Worm (Caenorhabditis elegans) whole organism, mixed stage, embryonic: ENCODE results near the gene str-176.

Experiments used
- M03D4.4 ChIP-seq: sonication (generic microtip); optimal IDR thresholded peaks from 2 replicates; lab custom pipeline; 2017; ENCODE audit warnings: mild to moderate bottlenecking, missing genetic modification characterization, missing compliant biosample characterization
- bed-3 ChIP-seq: fragments of 200-800 bp; sonication (Bioruptor generic); optimal IDR thresholded peaks from 3 replicates; lab custom pipeline; 2018; ENCODE audit warnings: mild to moderate bottlenecking, missing genetic modification characterization, moderate library complexity, missing compliant biosample characterization
- blmp-1 ChIP-seq: fragments of 150-350 bp; optimal IDR thresholded peaks from 2 replicates; lab custom pipeline; 2014; ENCODE audit warnings: missing biosample characterization, missing genetic modification characterization
- ceh-83 ChIP-seq: fragments of 200-800 bp; sonication (Bioruptor generic); optimal IDR thresholded peaks from 2 replicates; lab custom pipeline; 2018; ENCODE audit warnings: mild to moderate bottlenecking, missing genetic modification characterization, missing compliant biosample characterization
- ces-1 ChIP-seq: fragments of 150-350 bp; optimal IDR thresholded peaks from 2 replicates; lab custom pipeline; 2014; ENCODE audit warnings: missing biosample characterization, missing genetic modification reagents, missing genetic modification characterization
- cnd-1 ChIP-seq: fragments of 200-800 bp; sonication (Bioruptor generic); optimal IDR thresholded peaks from 2 replicates; lab custom pipeline; 2018; ENCODE audit warnings: mild to moderate bottlenecking, missing genetic modification characterization, missing compliant biosample characterization
- drap-1 ChIP-seq: fragments of 200-800 bp; sonication (Bioruptor generic); optimal IDR thresholded peaks from 3 replicates; lab custom pipeline; 2018; ENCODE audit warnings: mild to moderate bottlenecking, missing genetic modification characterization, missing compliant biosample characterization
- elt-1 ChIP-seq: sonication (generic microtip); optimal IDR thresholded peaks from 2 replicates; lab custom pipeline; 2017; ENCODE audit warnings: missing genetic modification characterization, mild to moderate bottlenecking, missing compliant biosample characterization, antibody characterized with exemption, moderate library complexity, borderline replicate concordance; ENCODE audit not compliant: insufficient read depth
- flh-1 ChIP-seq: fragments of 200-800 bp; sonication (Bioruptor generic); optimal IDR thresholded peaks from 2 replicates; lab custom pipeline; 2018; ENCODE audit warnings: mild to moderate bottlenecking, missing genetic modification characterization, moderate library complexity, missing compliant biosample characterization
- hlh-1 ChIP-seq: fragments of 150-350 bp; optimal IDR thresholded peaks from 2 replicates; lab custom pipeline; 2014; ENCODE audit warnings: missing biosample characterization, missing genetic modification reagents, missing genetic modification characterization
- lin-13 ChIP-seq: fragments of 150-350 bp; optimal IDR thresholded peaks from 2 replicates; lab custom pipeline; 2014; ENCODE audit warnings: missing biosample characterization, missing genetic modification characterization
- lin-32 ChIP-seq: fragments of 200-800 bp; sonication (Bioruptor generic); optimal IDR thresholded peaks from 2 replicates; lab custom pipeline; 2018; ENCODE audit warnings: mild to moderate bottlenecking, missing genetic modification characterization, missing compliant biosample characterization
- lsy-2 ChIP-seq: fragments of 150-350 bp; optimal IDR thresholded peaks from 2 replicates; lab custom pipeline; 2014; ENCODE audit warnings: missing biosample characterization, missing genetic modification characterization
- mab-5 ChIP-seq: fragments of 150-350 bp; optimal IDR thresholded peaks from 2 replicates; lab custom pipeline; 2014; ENCODE audit warnings: missing biosample characterization, missing genetic modification characterization
- mep-1 ChIP-seq: fragments of 150-350 bp; optimal IDR thresholded peaks from 2 replicates; lab custom pipeline; 2017; ENCODE audit warnings: missing biosample characterization, missing genetic modification reagents, missing genetic modification characterization, inconsistent platforms
- mls-2 ChIP-seq: sonication (generic microtip); optimal IDR thresholded peaks from 2 replicates; lab custom pipeline; 2016; ENCODE audit warnings: mild to moderate bottlenecking, missing genetic modification characterization, moderate library complexity, missing compliant biosample characterization
- nhr-12 ChIP-seq: fragments of 150-350 bp; optimal IDR thresholded peaks from 2 replicates; lab custom pipeline; 2014; ENCODE audit warnings: missing biosample characterization, missing genetic modification characterization
- nhr-2 ChIP-seq: fragments of 150-350 bp; optimal IDR thresholded peaks from 2 replicates; lab custom pipeline; 2014; ENCODE audit warnings: missing biosample characterization, missing genetic modification characterization
- nhr-237 ChIP-seq: fragments of 150-350 bp; optimal IDR thresholded peaks from 2 replicates; lab custom pipeline; 2014; ENCODE audit warnings: missing biosample characterization, missing genetic modification characterization
- nhr-28 ChIP-seq: fragments of 150-350 bp; optimal IDR thresholded peaks from 2 replicates; lab custom pipeline; 2014; ENCODE audit warnings: missing biosample characterization, missing genetic modification characterization
- nhr-76 ChIP-seq: sonication (generic microtip); optimal IDR thresholded peaks from 2 replicates; lab custom pipeline; 2017; ENCODE audit warnings: missing biosample characterization, missing genetic modification characterization
- pha-4 ChIP-seq: fragments of 150-350 bp; optimal IDR thresholded peaks from 2 replicates; lab custom pipeline; 2018; ENCODE audit warnings: missing biosample characterization, missing genetic modification reagents, missing genetic modification characterization
- sem-2 ChIP-seq: fragments of 200-800 bp; sonication (Bioruptor generic); optimal IDR thresholded peaks from 2 replicates; lab custom pipeline; 2018; ENCODE audit warnings: mild to moderate bottlenecking, missing genetic modification characterization, missing compliant biosample characterization
- snpc-4 ChIP-seq: fragments of 150-350 bp; optimal IDR thresholded peaks from 2 replicates; lab custom pipeline; 2014; ENCODE audit warnings: missing biosample characterization, missing genetic modification characterization
- sptf-1 ChIP-seq: sonication (generic microtip); optimal IDR thresholded peaks from 2 replicates; lab custom pipeline; 2017; ENCODE audit warnings: mild to moderate bottlenecking, missing genetic modification characterization, moderate library complexity, missing compliant biosample characterization
- tbx-8 ChIP-seq: fragments of 200-800 bp; sonication (Bioruptor generic); optimal IDR thresholded peaks from 2 replicates; lab custom pipeline; 2018; ENCODE audit warnings: mild to moderate bottlenecking, missing genetic modification characterization, moderate library complexity, missing compliant biosample characterization
- unc-120 ChIP-seq: sonication (generic microtip); optimal IDR thresholded peaks from 2 replicates; lab custom pipeline; 2017; ENCODE audit warnings: missing genetic modification characterization, missing compliant biosample characterization; ENCODE audit not compliant: poor library complexity, severe bottlenecking
- unc-39 ChIP-seq: fragments of 150-350 bp; optimal IDR thresholded peaks from 2 replicates; lab custom pipeline; 2014; ENCODE audit warnings: missing biosample characterization, missing genetic modification characterization
- unc-62 ChIP-seq: fragments of 150-350 bp; optimal IDR thresholded peaks from 2 replicates; lab custom pipeline; 2014; ENCODE audit warnings: missing biosample characterization, missing genetic modification reagents, missing genetic modification characterization
- zip-8 ChIP-seq: fragments of 150-350 bp; optimal IDR thresholded peaks from 2 replicates; lab custom pipeline; 2014; ENCODE audit warnings: missing biosample characterization, missing genetic modification characterization
- ztf-11 ChIP-seq: fragments of 150-350 bp; optimal IDR thresholded peaks from 2 replicates; lab custom pipeline; 2014; ENCODE audit warnings: missing biosample characterization, missing genetic modification characterization

str-176 gene

DNA sequence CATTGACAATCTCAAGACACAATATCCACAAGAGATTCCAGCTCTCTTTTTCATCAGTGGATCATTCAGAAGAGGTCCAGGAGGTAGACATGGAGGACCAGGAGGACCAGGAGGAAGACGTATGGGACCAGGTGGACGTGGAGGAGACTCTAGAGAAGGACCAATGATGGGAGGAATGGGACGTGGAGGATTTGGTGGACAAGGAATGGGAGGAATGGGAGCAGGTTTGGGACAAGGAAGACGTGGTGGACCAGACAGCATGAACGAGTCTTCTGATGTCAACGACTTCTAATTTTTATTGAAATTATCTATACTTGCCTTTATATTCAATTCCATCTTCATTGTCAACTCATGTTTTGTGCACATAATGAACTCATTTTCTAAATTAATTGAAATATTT, 24.4 kb upstream of the str-176 start:
- TF ChIP-seq lsy-2 (tag; lab: Kevin White, UChicago) (no peak), lin-32 (no peak), blmp-1 (no peak), hlh-1 (no peak), pha-4 (no peak), unc-120 (tag; lab: Kevin White, UChicago) (no peak), elt-1 (tag; lab: Kevin White, UChicago) (no peak), drap-1 (no peak), snpc-4 (no peak), tbx-8 (GFP tag; lab: Kevin White, UChicago) (no peak), ztf-11 (tag; lab: Kevin White, UChicago) (no peak), bed-3 (GFP tag; lab: Kevin White, UChicago) (no peak)

DNA sequence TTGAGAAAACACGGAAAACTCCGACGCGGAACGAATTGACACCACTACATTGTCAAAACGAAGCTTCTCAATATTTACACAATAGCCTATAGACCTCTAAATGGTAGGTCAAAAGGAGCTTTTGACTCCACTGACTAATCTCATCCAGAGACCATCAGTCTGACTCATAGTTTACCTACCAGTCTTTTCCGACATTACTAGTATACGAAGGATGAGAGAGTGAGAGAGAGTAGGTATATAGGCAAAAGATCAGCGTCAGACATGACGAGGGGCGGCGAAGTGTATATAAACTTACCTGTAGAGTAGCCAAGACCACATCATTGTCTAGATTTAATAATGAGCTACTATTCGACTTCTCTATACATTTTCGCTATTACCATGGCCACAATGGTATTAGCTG, 23.6 kb upstream of the str-176 start, which contains the start of gene srlf-3:
srlf-3 (plus strand) TSS at position 301 of the 400 bp plus-strand sequence.
- TF ChIP-seq unc-39 (tag; lab: Kevin White, UChicago) (no peak), bed-3 (GFP tag; lab: Kevin White, UChicago) (no peak), nhr-76 (tag; lab: Kevin White, UChicago) (no peak), zip-8 (tag; lab: Kevin White, UChicago) (no peak), nhr-2 (no peak), nhr-12 (tag; lab: Kevin White, UChicago) (no peak), drap-1 (no peak), tbx-8 (GFP tag; lab: Kevin White, UChicago) (no peak)
- TF ChIP-seq, all 35 proteins: peak for 0

DNA sequence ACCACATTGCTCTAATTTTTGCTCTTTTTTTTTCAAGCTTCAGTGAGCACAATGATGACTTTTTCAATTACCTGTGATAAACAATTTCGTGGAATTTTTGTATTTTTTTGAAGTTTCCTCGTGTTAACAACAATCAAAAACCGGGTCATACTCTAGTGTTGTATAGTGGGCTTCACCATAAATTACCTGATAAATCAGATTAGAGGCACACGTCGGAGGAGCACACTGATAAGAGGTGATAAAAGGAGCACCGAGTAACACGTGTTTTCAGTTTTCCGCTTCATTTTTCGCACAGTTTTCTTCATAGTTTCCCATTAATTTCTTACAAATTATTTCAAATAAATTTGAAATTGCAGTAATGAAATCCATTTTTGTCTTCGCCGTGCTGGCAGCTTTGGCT, 17.7 kb upstream of the str-176 start, which contains the start of gene spp-8:
spp-8 (plus strand) TSS at position 357 of the 400 bp plus-strand sequence.
- TF ChIP-seq lin-13 (no peak), ces-1 (GFP tag; lab: Kevin White, UChicago) (no peak), lin-32 (no peak), nhr-28 (tag; lab: Kevin White, UChicago) (no peak), lsy-2 (tag; lab: Kevin White, UChicago) (no peak), nhr-2 (no peak), pha-4 (no peak), bed-3 (GFP tag; lab: Kevin White, UChicago) (no peak), unc-39 (tag; lab: Kevin White, UChicago) (no peak), blmp-1 (no peak), cnd-1 (no peak)

DNA sequence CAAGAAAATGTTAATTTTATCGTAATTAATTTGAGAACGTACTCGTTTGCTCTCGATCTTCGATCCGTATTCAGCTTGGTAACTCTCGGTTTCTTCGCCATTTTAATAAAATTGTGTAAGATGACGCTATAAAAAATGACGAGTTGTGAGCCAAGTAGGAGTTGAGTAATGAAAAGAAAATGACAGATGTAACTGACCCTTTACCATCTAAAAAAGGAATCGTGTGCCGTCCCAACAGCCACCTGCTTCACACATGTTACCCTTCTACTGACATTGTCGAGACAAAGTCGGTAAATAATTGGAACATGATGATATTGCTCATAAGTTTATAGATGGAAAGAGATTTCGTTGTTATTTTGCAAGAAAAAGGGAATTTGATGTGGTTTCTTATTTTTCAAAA, 15.7 kb upstream of the str-176 start, which contains the start of gene hlh-12:
hlh-12 (minus strand) TSS at position 101 of the 400 bp plus-strand sequence.
- TF ChIP-seq sptf-1 (tag; lab: Kevin White, UChicago) (no peak), bed-3 (GFP tag; lab: Kevin White, UChicago) (no peak), ztf-11 (tag; lab: Kevin White, UChicago) (no peak), mab-5 (tag; lab: Kevin White, UChicago) (no peak), nhr-28 (tag; lab: Kevin White, UChicago) (no peak), lin-13 (no peak), pha-4 (no peak), hlh-1 (no peak), tbx-8 (GFP tag; lab: Kevin White, UChicago) (no peak), mls-2 (tag; lab: Kevin White, UChicago) (no peak), nhr-237 (tag; lab: Kevin White, UChicago) (no peak), M03D4.4 (tag; lab: Kevin White, UChicago) (no peak), lsy-2 (tag; lab: Kevin White, UChicago) (no peak)

DNA sequence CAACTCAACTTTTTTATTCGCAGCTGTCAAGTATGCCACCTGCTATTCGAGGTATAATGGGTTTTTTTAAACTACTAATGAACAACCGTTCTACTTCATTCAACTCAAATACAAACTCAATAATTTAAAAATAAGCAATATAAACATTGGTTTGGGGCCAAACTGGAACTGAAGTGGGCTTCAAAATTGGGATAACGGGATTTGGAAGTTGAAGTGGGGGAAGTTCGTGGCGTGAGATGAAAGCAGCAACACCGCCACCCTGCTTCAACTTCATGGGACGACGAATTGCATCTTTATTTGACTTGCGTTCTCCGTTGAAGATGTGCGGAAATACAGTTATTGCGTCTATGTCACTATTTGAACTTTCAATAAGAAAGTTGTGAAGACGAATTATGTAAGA, 14.9 kb upstream of the str-176 start:
- TF ChIP-seq flh-1 (no peak), sptf-1 (tag; lab: Kevin White, UChicago) (no peak), unc-62 (GFP tag; lab: Kevin White, UChicago) (no peak), unc-120 (tag; lab: Kevin White, UChicago) (no peak), nhr-12 (tag; lab: Kevin White, UChicago) (no peak), sem-2 (no peak), ceh-83 (no peak), mep-1 (no peak), mls-2 (tag; lab: Kevin White, UChicago) (no peak), ztf-11 (tag; lab: Kevin White, UChicago) (no peak), cnd-1 (no peak), nhr-28 (tag; lab: Kevin White, UChicago) (no peak), blmp-1 (no peak), zip-8 (tag; lab: Kevin White, UChicago) (no peak), nhr-237 (tag; lab: Kevin White, UChicago) (no peak)
